Worm (Caenorhabditis elegans) whole organism, L4 larva: ENCODE measurements around the gene T26A5.2.

Source experiments
- D1046.2 ChIP-seq: fragments of 200-800 bp; sonication (Bioruptor generic); IDR thresholded peaks from 2 replicates; pipeline ENCODE4 v1.3.6; 2022; ENCODE audit warnings: missing genetic modification characterization, missing compliant biosample characterization
- F26F4.8 ChIP-seq: fragments of 200-800 bp; sonication (Bioruptor generic); conservative IDR thresholded peaks from 2 replicates; pipeline ENCODE4 v1.3.6; 2022; ENCODE audit warnings: missing genetic modification characterization, missing compliant biosample characterization
- F44E2.7 ChIP-seq: fragments of 200-800 bp; sonication (Bioruptor generic); IDR thresholded peaks from 2 replicates; pipeline ENCODE4 v2.1.2; 2022; ENCODE audit warnings: missing genetic modification characterization, missing compliant biosample characterization
- T20F7.1 ChIP-seq: fragments of 200-800 bp; sonication (Bioruptor generic); optimal IDR thresholded peaks from 2 replicates; lab custom pipeline; 2018; ENCODE audit warnings: mild to moderate bottlenecking, missing genetic modification characterization, missing compliant biosample characterization
- Y48G9A.11 ChIP-seq: fragments of 200-800 bp; sonication (Bioruptor generic); IDR thresholded peaks from 2 replicates; pipeline ENCODE4 v1.3.6; 2022; ENCODE audit warnings: missing genetic modification reagents, missing genetic modification characterization, missing compliant biosample characterization
- Y5F2A.4 ChIP-seq: fragments of 200-800 bp; sonication (Bioruptor generic); optimal IDR thresholded peaks from 2 replicates; lab custom pipeline; 2018; ENCODE audit warnings: mild to moderate bottlenecking, missing genetic modification characterization, missing compliant biosample characterization
- ZK337.2 ChIP-seq: fragments of 200-800 bp; sonication (Bioruptor generic); IDR thresholded peaks from 2 replicates; pipeline ENCODE4 v1.3.6; 2022; ENCODE audit warnings: missing genetic modification reagents, missing genetic modification characterization, missing compliant biosample characterization
- aha-1 ChIP-seq: fragments of 150-350 bp; peaks from one replicate; lab custom pipeline; 2014; ENCODE audit warnings: missing biosample characterization, missing genetic modification characterization
- ceh-20 ChIP-seq: fragments of 200-800 bp; sonication (Bioruptor generic); IDR thresholded peaks from 2 replicates; pipeline ENCODE4 v1.3.6; 2022; ENCODE audit warnings: missing genetic modification reagents, missing genetic modification characterization, missing compliant biosample characterization
- ceh-82 ChIP-seq: sonication (generic microtip); optimal IDR thresholded peaks from 2 replicates; lab custom pipeline; 2017; ENCODE audit warnings: missing biosample characterization, missing genetic modification characterization
- cey-2 ChIP-seq: sonication (generic microtip); optimal IDR thresholded peaks from 3 replicates; lab custom pipeline; 2017; ENCODE audit warnings: missing genetic modification characterization, mild to moderate bottlenecking, missing compliant biosample characterization, antibody characterized with exemption, borderline replicate concordance; ENCODE audit not compliant: insufficient read depth
- ctbp-1 ChIP-seq: fragments of 200-800 bp; sonication (Bioruptor generic); IDR thresholded peaks from 2 replicates; pipeline ENCODE4 v1.3.6; 2022; ENCODE audit warnings: missing genetic modification reagents, missing genetic modification characterization, missing compliant biosample characterization
- daf-16 ChIP-seq, 3 experiments: sonication (generic microtip); optimal IDR thresholded peaks; 2 replicates each; lab custom pipeline; 2016 to 2017; ENCODE audit warnings: missing genetic modification characterization in 3 of 3, missing genetic modification reagents in 3 of 3, mild to moderate bottlenecking in 2 of 3, missing compliant biosample characterization in 2 of 3, missing biosample characterization in 1 of 3, moderate library complexity in 1 of 3
- dmd-6 ChIP-seq: fragments of 200-800 bp; sonication (Bioruptor generic); IDR thresholded peaks from 2 replicates; pipeline ENCODE4 v1.3.6; 2022; ENCODE audit warnings: missing genetic modification reagents, missing genetic modification characterization, missing compliant biosample characterization
- dve-1 ChIP-seq: sonication (generic microtip); optimal IDR thresholded peaks from 2 replicates; lab custom pipeline; 2017; ENCODE audit warnings: antibody characterized with exemption, mild to moderate bottlenecking, missing genetic modification characterization, missing compliant biosample characterization; ENCODE audit not compliant: insufficient read depth
- hlh-11 ChIP-seq: fragments of 200-800 bp; sonication (Bioruptor generic); optimal IDR thresholded peaks from 2 replicates; lab custom pipeline; 2018; ENCODE audit warnings: mild to moderate bottlenecking, missing genetic modification characterization, missing compliant biosample characterization
- hlh-30 ChIP-seq: sonication (generic microtip); optimal IDR thresholded peaks from 2 replicates; lab custom pipeline; 2017; ENCODE audit warnings: antibody characterized with exemption, mild to moderate bottlenecking, missing genetic modification characterization, missing compliant biosample characterization; ENCODE audit not compliant: insufficient read depth
- lin-29 ChIP-seq: fragments of 200-800 bp; sonication (Bioruptor generic); IDR thresholded peaks from 2 replicates; pipeline ENCODE4 v1.3.6; 2022; ENCODE audit warnings: missing genetic modification reagents, missing genetic modification characterization, missing compliant biosample characterization
- lsy-2 ChIP-seq, 2 experiments: fragments of 150-350 bp in 1 of 2; sonication (generic microtip) in 1 of 2; optimal IDR thresholded peaks; 2 replicates each; lab custom pipeline; 2014 to 2017; ENCODE audit warnings: missing biosample characterization in 2 of 2, missing genetic modification characterization in 2 of 2
- mxl-2 ChIP-seq: fragments of 200-800 bp; sonication (Bioruptor generic); conservative IDR thresholded peaks from 2 replicates; pipeline ENCODE4 v1.3.6; 2022; ENCODE audit warnings: missing genetic modification reagents, missing genetic modification characterization, missing compliant biosample characterization
- mxl-3 ChIP-seq: fragments of 200-800 bp; sonication (Bioruptor generic); optimal IDR thresholded peaks from 2 replicates; lab custom pipeline; 2018; ENCODE audit warnings: mild to moderate bottlenecking, missing genetic modification characterization, missing compliant biosample characterization
- nhr-10 ChIP-seq: fragments of 150-350 bp; optimal IDR thresholded peaks from 2 replicates; lab custom pipeline; 2014; ENCODE audit warnings: missing biosample characterization, missing genetic modification characterization
- nhr-28 ChIP-seq: fragments of 150-350 bp; optimal IDR thresholded peaks from 2 replicates; lab custom pipeline; 2014; ENCODE audit warnings: missing biosample characterization, missing genetic modification characterization
- nhr-41 ChIP-seq: fragments of 200-800 bp; sonication (Bioruptor generic); IDR thresholded peaks from 2 replicates; pipeline ENCODE4 v1.3.6; 2022; ENCODE audit warnings: missing genetic modification reagents, missing genetic modification characterization, missing compliant biosample characterization
- nhr-6 ChIP-seq: fragments of 150-350 bp; optimal IDR thresholded peaks from 2 replicates; lab custom pipeline; 2014; ENCODE audit warnings: missing biosample characterization, missing genetic modification characterization
- pha-4 ChIP-seq, 2 experiments: fragments of 150-350 bp in 1 of 2; fragments of 200-800 bp in 1 of 2; sonication (Bioruptor generic) in 1 of 2; IDR thresholded peaks in 1 of 2; optimal IDR thresholded peaks in 1 of 2; 2 replicates each; pipeline versions ENCODE4 v1.3.6 to Lab custom; 2014 to 2022; ENCODE audit warnings: missing genetic modification characterization in 2 of 2, missing genetic modification reagents in 2 of 2, missing biosample characterization in 1 of 2, missing compliant biosample characterization in 1 of 2
- snpc-4 ChIP-seq: fragments of 150-350 bp; optimal IDR thresholded peaks from 2 replicates; lab custom pipeline; 2014; ENCODE audit warnings: missing biosample characterization, missing genetic modification characterization
- tra-1 ChIP-seq: fragments of 200-800 bp; sonication (Bioruptor generic); IDR thresholded peaks from 2 replicates; pipeline ENCODE4 v1.3.6; 2022; ENCODE audit warnings: missing genetic modification reagents, missing genetic modification characterization, missing compliant biosample characterization
- unc-62 ChIP-seq, 3 experiments: fragments of 150-350 bp in 1 of 3; sonication (generic microtip); optimal IDR thresholded peaks in 2 of 3; peaks in 1 of 3; 1 replicate in 1 of 3; 2 replicates in 2 of 3; lab custom pipeline; 2014 to 2017; ENCODE audit warnings: missing biosample characterization in 3 of 3, missing genetic modification characterization in 3 of 3, missing genetic modification reagents in 3 of 3, missing genotype in 1 of 3
- zfp-3 ChIP-seq: fragments of 200-800 bp; sonication (Bioruptor generic); conservative IDR thresholded peaks from 2 replicates; pipeline ENCODE4 v1.3.6; 2022; ENCODE audit warnings: missing genetic modification reagents, missing genetic modification characterization, missing compliant biosample characterization
- ztf-7 ChIP-seq: fragments of 150-350 bp; optimal IDR thresholded peaks from 2 replicates; lab custom pipeline; 2014; ENCODE audit warnings: missing biosample characterization, missing genetic modification characterization

The T26A5.2 gene

ce11 chrIII:6504157-6504556 lies 37.1 kb downstream of the T26A5.2 start:
- TF ChIP-seq Y48G9A.11 (GFP tag; lab: Robert Waterston, UW), result peak; percentile 95

DNA sequence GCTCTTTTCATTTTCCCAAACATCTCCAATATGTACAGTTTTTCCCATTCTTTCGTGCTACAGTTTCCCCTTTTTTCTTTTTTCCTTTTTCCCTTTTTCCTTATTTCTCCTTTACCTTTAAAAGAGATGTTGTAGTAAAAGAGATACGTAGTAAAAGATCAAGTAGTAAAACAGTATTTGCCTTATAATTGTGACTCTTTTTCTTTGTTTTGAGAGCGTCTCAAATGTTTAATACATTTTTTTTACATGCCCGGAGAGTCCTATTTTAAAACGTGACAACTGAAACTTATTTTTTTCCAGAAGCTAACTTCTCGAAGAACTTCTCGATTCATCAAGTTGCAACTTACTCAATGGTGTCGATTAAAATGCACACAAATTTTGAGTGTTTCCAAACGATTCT lies 40.7 kb downstream of the T26A5.2 start, which contains the start of gene F23F12.12:
Gene F23F12.12 (plus strand): TSS at position 301 of the 400 bp plus-strand sequence.
- TF ChIP-seq aha-1 (tag; lab: Kevin White, UChicago) (no peak), ctbp-1 (GFP tag; lab: Robert Waterston, UW) (no peak), lsy-2 (tag; optimal IDR thresholded peaks at IDR 0.05; lab: Kevin White, UChicago) (no peak), ceh-20 (GFP tag; lab: Robert Waterston, UW) (no peak), F26F4.8 (GFP tag; lab: Robert Waterston, UW) (no peak), D1046.2 (no peak), nhr-10 (tag; lab: Kevin White, UChicago) (no peak), F44E2.7 (GFP tag; lab: Robert Waterston, UW) (no peak), nhr-41 (GFP tag; lab: Robert Waterston, UW) (no peak), mxl-2 (GFP tag; lab: Robert Waterston, UW) (no peak), lin-29 (GFP tag; lab: Robert Waterston, UW) (no peak)

DNA sequence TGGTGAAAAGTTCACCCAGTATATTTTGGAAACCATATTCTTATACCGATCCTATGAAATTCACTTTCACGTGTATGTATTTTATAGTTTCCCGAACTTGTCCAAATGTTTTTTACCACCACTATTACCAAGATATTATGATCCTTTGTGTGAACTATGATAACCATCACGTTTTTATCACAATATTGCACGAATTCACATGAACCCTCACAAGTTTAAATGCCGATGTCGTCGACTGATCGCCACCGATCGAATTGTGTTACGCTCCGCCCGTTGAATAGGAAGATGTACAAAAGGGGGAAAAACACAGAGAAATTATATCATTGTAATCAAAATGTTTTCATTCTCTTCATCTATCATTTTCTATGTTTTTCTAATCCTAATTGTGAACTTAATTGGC lies 41.2 kb downstream of the T26A5.2 start:
- TF ChIP-seq ZK337.2 (GFP tag; lab: Robert Waterston, UW) (no peak), hlh-30 (tag; lab: Kevin White, UChicago) (peak; percentile 48), daf-16 (GFP tag; optimal IDR thresholded peaks at IDR 0.05; lab: Kevin White, UChicago) (no peak), daf-16 (tag; optimal IDR thresholded peaks at IDR 0.05; lab: Kevin White, UChicago) (no peak), Y5F2A.4 (GFP tag; lab: Kevin White, UChicago) (no peak), ztf-7 (tag; lab: Kevin White, UChicago) (no peak), hlh-11 (tag; lab: Kevin White, UChicago) (peak; percentile 5), nhr-28 (peak; percentile 77), mxl-3 (GFP tag; lab: Kevin White, UChicago) (peak; percentile 28), zfp-3 (GFP tag; lab: Robert Waterston, UW) (no peak), ceh-82 (no peak)

ce11 chrIII:6509301-6509700 lies 42.2 kb downstream of the T26A5.2 start:
- no peak for TF ChIP-seq snpc-4
- TF ChIP-seq hlh-30 (tag; lab: Kevin White, UChicago), result peak; percentile 31
- peak in 1 of 2 experiments; percentile 18 for TF ChIP-seq lsy-2 (tag; optimal IDR thresholded peaks at IDR 0.05; lab: Kevin White, UChicago)
- peak; percentile 36 for TF ChIP-seq hlh-11 (tag; lab: Kevin White, UChicago)
- TF ChIP-seq nhr-6, result no peak
- TF ChIP-seq daf-16 (GFP tag; optimal IDR thresholded peaks at IDR 0.05; lab: Kevin White, UChicago), result no peak
- TF ChIP-seq daf-16 (tag; optimal IDR thresholded peaks at IDR 0.05; lab: Kevin White, UChicago), result peak; percentile 73
- peak; percentile 44 for TF ChIP-seq cey-2 (tag; lab: Kevin White, UChicago)
- TF ChIP-seq T20F7.1, result peak; percentile 22
- peak; percentile 14 for TF ChIP-seq dve-1 (tag; lab: Kevin White, UChicago)
- peak; percentile 44 for TF ChIP-seq dmd-6
- peak; percentile 20 for TF ChIP-seq nhr-28
- peak in 1 of 2 experiments; percentile 64 for TF ChIP-seq unc-62 (GFP tag; optimal IDR thresholded peaks at IDR 0.05 in 1 of 2; lab: Kevin White, UChicago)
- no peak for TF ChIP-seq unc-62 (tag; optimal IDR thresholded peaks at IDR 0.05; lab: Kevin White, UChicago)
- no peak for TF ChIP-seq pha-4 (GFP tag; IDR thresholded peaks at IDR 0.05; lab: Robert Waterston, UW)
- TF ChIP-seq pha-4 (tag; optimal IDR thresholded peaks at IDR 0.05; lab: Kevin White, UChicago), result no peak
- TF ChIP-seq tra-1 (GFP tag; lab: Robert Waterston, UW), result 0 out of 2 replicates have a peak, but pooled peaks have one; percentile 8
